Fruit fly (Drosophila melanogaster) whole organism: ENCODE data around the gene CG42536.

Source experiments
- CG8478 ChIP-seq: fragments of >200 bp; optimal IDR thresholded peaks from 2 replicates; lab custom pipeline; 2018; ENCODE audit warnings: inconsistent platforms
- Dll ChIP-seq: fragments of >200 bp; optimal IDR thresholded peaks from 2 replicates; lab custom pipeline; 2017
- EcR ChIP-seq, 2 experiments: fragments of >200 bp; optimal IDR thresholded peaks; 2 replicates each; lab custom pipeline; 2017; ENCODE audit warnings: missing biosample characterization in 2 of 2, missing genetic modification characterization in 2 of 2, missing genetic modification reagents in 2 of 2
- pan ChIP-seq: fragments of >200 bp; optimal IDR thresholded peaks from 2 replicates; lab custom pipeline; 2017
- psq ChIP-seq: fragments of >200 bp; optimal IDR thresholded peaks from 2 replicates; lab custom pipeline; 2017
- usp ChIP-seq: fragments of >200 bp; optimal IDR thresholded peaks from 2 replicates; lab custom pipeline; 2017; ENCODE audit warnings: missing biosample characterization, missing genetic modification characterization, mixed read lengths

Gene CG42536

dm6 chr3L:10584965-10585364 lies 44.9 kb downstream of the CG42536 start:
- no peak for TF ChIP-seq EcR (GFP tag; optimal IDR thresholded peaks at IDR 0.05; lab: Kevin White, UChicago)
- no peak for TF ChIP-seq usp (GFP tag; lab: Kevin White, UChicago)
- no peak for TF ChIP-seq CG8478
- TF ChIP-seq pan: no peak
- no peak for TF ChIP-seq Dll (lab: Kevin White, UChicago)
- no peak for TF ChIP-seq psq (lab: Kevin White, UChicago)

- TF ChIP-seq Dll (lab: Kevin White, UChicago) (no peak), usp (GFP tag; lab: Kevin White, UChicago) (no peak), EcR (GFP tag; optimal IDR thresholded peaks at IDR 0.05; lab: Kevin White, UChicago) (no peak), pan (no peak), CG8478 (no peak), psq (lab: Kevin White, UChicago) (no peak)
Measured at dm6 chr3L:10581688-10582288, 48.1 kb downstream of the CG42536 start.
